Worm (Caenorhabditis elegans) whole organism, L1 larva: ENCODE results near the gene C54C6.11.
A peak's percentile ranks its signal among the peaks of the same experiment; 100 is the strongest.

ENCODE experiments used
- Y116A8C.19 ChIP-seq: sonication (generic microtip); optimal IDR thresholded peaks from 2 replicates; lab custom pipeline; 2016; ENCODE audit warnings: missing compliant biosample characterization, missing genetic modification characterization, borderline replicate concordance
- aly-2 ChIP-seq: fragments of 150-350 bp; optimal IDR thresholded peaks from 2 replicates; lab custom pipeline; 2014; ENCODE audit warnings: missing biosample characterization, missing genetic modification characterization
- ama-1 ChIP-seq: fragments of 150-350 bp; optimal IDR thresholded peaks from 2 replicates; lab custom pipeline; 2014
- blmp-1 ChIP-seq: fragments of 150-350 bp; optimal IDR thresholded peaks from 2 replicates; lab custom pipeline; 2014; ENCODE audit warnings: missing biosample characterization, missing genetic modification characterization
- ceh-63 ChIP-seq: fragments of 200-800 bp; sonication (Bioruptor generic); optimal IDR thresholded peaks from 2 replicates; lab custom pipeline; 2018; ENCODE audit warnings: mild to moderate bottlenecking, missing genetic modification characterization, missing compliant biosample characterization
- ceh-8 ChIP-seq: fragments of 200-800 bp; sonication (Bioruptor generic); optimal IDR thresholded peaks from 2 replicates; lab custom pipeline; 2018; ENCODE audit warnings: mild to moderate bottlenecking, missing genetic modification characterization, moderate library complexity, missing compliant biosample characterization
- ceh-88 ChIP-seq: fragments of 200-800 bp; sonication (Bioruptor generic); IDR thresholded peaks from 2 replicates; pipeline ENCODE4 v1.3.6; 2022; ENCODE audit warnings: missing genetic modification characterization, missing compliant biosample characterization
- ces-1 ChIP-seq: fragments of 150-350 bp; optimal IDR thresholded peaks from 2 replicates; lab custom pipeline; 2014; ENCODE audit warnings: missing biosample characterization, missing genetic modification reagents, missing genetic modification characterization
- dpl-1 ChIP-seq, 3 experiments: fragments of 150-350 bp in 2 of 3; sonication (generic microtip) in 1 of 3; optimal IDR thresholded peaks; 2 replicates each; lab custom pipeline; 2014 to 2017; ENCODE audit warnings: missing biosample characterization in 3 of 3, missing genetic modification characterization in 3 of 3, missing genetic modification reagents in 3 of 3
- dsc-1 ChIP-seq: sonication (generic microtip); optimal IDR thresholded peaks from 2 replicates; lab custom pipeline; 2016; ENCODE audit warnings: mild to moderate bottlenecking, missing genetic modification characterization, missing compliant biosample characterization
- efl-1 ChIP-seq, 4 experiments: fragments of 150-350 bp; optimal IDR thresholded peaks in 3 of 4; peaks in 1 of 4; 1 replicate in 1 of 4; 2 replicates in 3 of 4; lab custom pipeline; 2014; ENCODE audit warnings: missing biosample characterization in 2 of 4, missing genetic modification characterization in 2 of 4, missing genetic modification reagents in 2 of 4
- efl-3 ChIP-seq: fragments of 200-800 bp; sonication (Bioruptor generic); optimal IDR thresholded peaks from 2 replicates; lab custom pipeline; 2018; ENCODE audit warnings: mild to moderate bottlenecking, missing genetic modification characterization, missing compliant biosample characterization
- egl-13 ChIP-seq: sonication (generic microtip); optimal IDR thresholded peaks from 2 replicates; lab custom pipeline; 2016; ENCODE audit warnings: missing genotype, missing genetic modification reagents, missing genetic modification characterization, missing compliant biosample characterization
- egl-27 ChIP-seq, 2 experiments: fragments of 150-350 bp in 1 of 2; sonication (generic microtip); optimal IDR thresholded peaks; 3 replicates each; lab custom pipeline; 2017 to 2018; ENCODE audit warnings: missing biosample characterization in 2 of 2, missing genetic modification characterization in 2 of 2, missing genetic modification reagents in 2 of 2
- elt-2 ChIP-seq: sonication (generic microtip); optimal IDR thresholded peaks from 2 replicates; lab custom pipeline; 2016; ENCODE audit warnings: missing genetic modification characterization, mild to moderate bottlenecking, inconsistent platforms, missing compliant biosample characterization, missing genetic modification reagents
- elt-3 ChIP-seq, 6 experiments: fragments of 150-350 bp in 1 of 6; sonication (generic microtip); optimal IDR thresholded peaks; 2 replicates each; lab custom pipeline; 2017 to 2018; ENCODE audit warnings: missing biosample characterization in 6 of 6, missing genetic modification characterization in 6 of 6, inconsistent platforms in 1 of 6
- ets-5 ChIP-seq: fragments of 200-800 bp; sonication (Bioruptor generic); IDR thresholded peaks from 2 replicates; pipeline ENCODE4 v1.3.6; 2022; ENCODE audit warnings: missing genetic modification characterization, missing compliant biosample characterization
- fkh-4 ChIP-seq: sonication (generic microtip); optimal IDR thresholded peaks from 2 replicates; lab custom pipeline; 2016; ENCODE audit warnings: missing compliant biosample characterization, missing genetic modification characterization, borderline replicate concordance
- fkh-8 ChIP-seq: sonication (generic microtip); optimal IDR thresholded peaks from 2 replicates; lab custom pipeline; 2016; ENCODE audit warnings: mild to moderate bottlenecking, missing genetic modification characterization, missing compliant biosample characterization
- fos-1 ChIP-seq: fragments of 150-350 bp; optimal IDR thresholded peaks from 2 replicates; lab custom pipeline; 2014; ENCODE audit warnings: missing biosample characterization, missing genetic modification characterization
- hlh-17 ChIP-seq: fragments of 200-800 bp; sonication (Bioruptor generic); optimal IDR thresholded peaks from 2 replicates; lab custom pipeline; 2018; ENCODE audit warnings: missing genetic modification characterization, mild to moderate bottlenecking, missing compliant biosample characterization, moderate library complexity, borderline replicate concordance
- lin-14 ChIP-seq: fragments of 200-800 bp; sonication (Bioruptor generic); optimal IDR thresholded peaks from 2 replicates; lab custom pipeline; 2018; ENCODE audit warnings: mild to moderate bottlenecking, missing genetic modification characterization, moderate library complexity, missing compliant biosample characterization
- lin-15B ChIP-seq: fragments of 150-350 bp; sonication (generic microtip); optimal IDR thresholded peaks from 3 replicates; lab custom pipeline; 2014; ENCODE audit warnings: missing biosample characterization, missing genetic modification characterization
- lir-3 ChIP-seq: sonication (generic microtip); optimal IDR thresholded peaks from 2 replicates; lab custom pipeline; 2016; ENCODE audit warnings: mild to moderate bottlenecking, missing genetic modification characterization, moderate library complexity, missing compliant biosample characterization; ENCODE audit not compliant: poor library complexity
- lsy-2 ChIP-seq, 2 experiments: fragments of 150-350 bp; optimal IDR thresholded peaks; 2 replicates each; lab custom pipeline; 2014; ENCODE audit warnings: missing biosample characterization in 2 of 2, missing genetic modification characterization in 2 of 2
- mab-9 ChIP-seq: fragments of 200-800 bp; sonication (Bioruptor generic); IDR thresholded peaks from 2 replicates; pipeline ENCODE4 v1.3.6; 2022; ENCODE audit warnings: missing genetic modification reagents, missing genetic modification characterization, missing compliant biosample characterization
- mdl-1 ChIP-seq, 2 experiments: fragments of 150-350 bp; optimal IDR thresholded peaks; 2 replicates each; lab custom pipeline; 2014 to 2017; ENCODE audit warnings: missing biosample characterization in 2 of 2, missing genetic modification characterization in 2 of 2, inconsistent platforms in 1 of 2
- mef-2 ChIP-seq: fragments of 150-350 bp; optimal IDR thresholded peaks from 2 replicates; lab custom pipeline; 2014; ENCODE audit warnings: missing biosample characterization, missing genetic modification characterization
- nhr-12 ChIP-seq: sonication (generic microtip); optimal IDR thresholded peaks from 2 replicates; lab custom pipeline; 2017; ENCODE audit warnings: missing biosample characterization, missing genetic modification characterization
- nhr-237 ChIP-seq: fragments of 150-350 bp; optimal IDR thresholded peaks from 2 replicates; lab custom pipeline; 2014; ENCODE audit warnings: missing biosample characterization, missing genetic modification characterization
- nhr-47 ChIP-seq: sonication (generic microtip); optimal IDR thresholded peaks from 2 replicates; lab custom pipeline; 2016; ENCODE audit warnings: mild to moderate bottlenecking, missing genetic modification characterization, moderate library complexity, missing compliant biosample characterization
- nhr-71 ChIP-seq: sonication (generic microtip); optimal IDR thresholded peaks from 2 replicates; lab custom pipeline; 2016; ENCODE audit warnings: mild to moderate bottlenecking, missing genetic modification characterization, moderate library complexity, missing compliant biosample characterization
- nhr-85 ChIP-seq: sonication (generic microtip); peaks from one replicate; lab custom pipeline; 2016; ENCODE audit warnings: missing genetic modification characterization, inconsistent platforms, missing compliant biosample characterization
- nhr-90 ChIP-seq: sonication (generic microtip); optimal IDR thresholded peaks from 2 replicates; lab custom pipeline; 2016; ENCODE audit warnings: mild to moderate bottlenecking, missing genetic modification characterization, missing compliant biosample characterization; ENCODE audit not compliant: poor library complexity
- pag-3 ChIP-seq: sonication (generic microtip); optimal IDR thresholded peaks from 2 replicates; lab custom pipeline; 2017; ENCODE audit warnings: missing genetic modification characterization, mild to moderate bottlenecking, missing compliant biosample characterization, antibody characterized with exemption, borderline replicate concordance; ENCODE audit not compliant: insufficient read depth
- pax-3 ChIP-seq: fragments of 200-800 bp; sonication (Bioruptor generic); optimal IDR thresholded peaks from 2 replicates; lab custom pipeline; 2018; ENCODE audit warnings: mild to moderate bottlenecking, missing genetic modification characterization, moderate library complexity, missing compliant biosample characterization
- pqm-1 ChIP-seq: sonication (generic microtip); optimal IDR thresholded peaks from 3 replicates; lab custom pipeline; 2017; ENCODE audit warnings: missing biosample characterization, missing genetic modification characterization
- rnt-1 ChIP-seq: sonication (generic microtip); optimal IDR thresholded peaks from 2 replicates; lab custom pipeline; 2016; ENCODE audit warnings: mild to moderate bottlenecking, missing genetic modification characterization, moderate library complexity, missing compliant biosample characterization
- skn-1 ChIP-seq: fragments of 150-350 bp; optimal IDR thresholded peaks from 2 replicates; lab custom pipeline; 2014; ENCODE audit warnings: missing biosample characterization, missing genetic modification characterization
- snpc-4 ChIP-seq: fragments of 150-350 bp; optimal IDR thresholded peaks from 2 replicates; lab custom pipeline; 2014; ENCODE audit warnings: missing biosample characterization, missing genetic modification characterization
- snu-23 ChIP-seq: sonication (generic microtip); optimal IDR thresholded peaks from 2 replicates; lab custom pipeline; 2016; ENCODE audit warnings: missing genetic modification characterization, missing compliant biosample characterization
- sup-37 ChIP-seq: fragments of 200-800 bp; sonication (Bioruptor generic); optimal IDR thresholded peaks from 2 replicates; lab custom pipeline; 2018; ENCODE audit warnings: mild to moderate bottlenecking, missing genetic modification characterization, missing compliant biosample characterization
- tbx-2 ChIP-seq: sonication (generic microtip); optimal IDR thresholded peaks from 2 replicates; lab custom pipeline; 2016; ENCODE audit warnings: missing genetic modification characterization, missing compliant biosample characterization
- unc-130 ChIP-seq: fragments of 150-350 bp; optimal IDR thresholded peaks from 2 replicates; lab custom pipeline; 2017; ENCODE audit warnings: missing biosample characterization, missing genetic modification characterization, inconsistent platforms
- unc-30 ChIP-seq: sonication (generic microtip); optimal IDR thresholded peaks from 2 replicates; lab custom pipeline; 2017; ENCODE audit warnings: missing biosample characterization, missing genetic modification characterization
- unc-98 ChIP-seq: fragments of 200-800 bp; sonication (Bioruptor generic); IDR thresholded peaks from 2 replicates; pipeline ENCODE4 v1.3.6; 2022; ENCODE audit warnings: missing genetic modification characterization, missing compliant biosample characterization
- vab-15 ChIP-seq: sonication (generic microtip); optimal IDR thresholded peaks from 2 replicates; lab custom pipeline; 2017; ENCODE audit warnings: missing genotype, mild to moderate bottlenecking, missing genetic modification characterization, missing compliant biosample characterization
- xbp-1 ChIP-seq: sonication (generic microtip); optimal IDR thresholded peaks from 2 replicates; lab custom pipeline; 2016; ENCODE audit warnings: missing genetic modification characterization, missing compliant biosample characterization
- zag-1 ChIP-seq: fragments of 150-350 bp; optimal IDR thresholded peaks from 2 replicates; lab custom pipeline; 2014; ENCODE audit warnings: missing biosample characterization, missing genetic modification characterization
- ztf-11 ChIP-seq, 2 experiments: sonication (generic microtip); optimal IDR thresholded peaks; 2 replicates each; lab custom pipeline; 2016 to 2017; ENCODE audit warnings: missing genetic modification characterization in 2 of 2, missing biosample characterization in 1 of 2, missing compliant biosample characterization in 1 of 2
- ztf-4 ChIP-seq: fragments of 150-350 bp; optimal IDR thresholded peaks from 2 replicates; lab custom pipeline; 2014; ENCODE audit warnings: missing biosample characterization, missing genetic modification characterization

C54C6.11 gene

ce11 chrIII:3505051-3505548 lies 43.0 kb upstream of the C54C6.11 start, which contains the start of gene lias-1 (continued):
- TF ChIP-seq ceh-88 (GFP tag; lab: Robert Waterston, UW) = no peak
- TF ChIP-seq ces-1 = no peak
- TF ChIP-seq lin-14 (GFP tag; lab: Kevin White, UChicago) = peak; percentile 78
- peak; percentile 43 for TF ChIP-seq egl-13 (tag; lab: Kevin White, UChicago)
- peak; percentile 50 for TF ChIP-seq dsc-1 (tag; lab: Kevin White, UChicago)
- peak; percentile 53 for TF ChIP-seq blmp-1 (tag; lab: Kevin White, UChicago)
- no peak for TF ChIP-seq unc-30
- no peak for TF ChIP-seq ets-5 (GFP tag; lab: Robert Waterston, UW)
- TF ChIP-seq nhr-90 (tag; lab: Kevin White, UChicago) = peak; percentile 61
- peak; percentile 71 for TF ChIP-seq snpc-4
- peak; percentile 81 for TF ChIP-seq xbp-1 (tag; lab: Kevin White, UChicago)
- TF ChIP-seq tbx-2 = peak; percentile 68
- TF ChIP-seq fkh-4 = no peak
- no peak for TF ChIP-seq zag-1 (tag; lab: Kevin White, UChicago)
- TF ChIP-seq mdl-1 (tag; optimal IDR thresholded peaks at IDR 0.05; lab: Kevin White, UChicago) = peak in 1 of 2 experiments; percentile 81
- TF ChIP-seq ceh-63 (GFP tag; lab: Kevin White, UChicago) = no peak
- TF ChIP-seq nhr-12 = no peak
- peak; percentile 83 for TF ChIP-seq nhr-71
- TF ChIP-seq aly-2 (tag; lab: Kevin White, UChicago) = peak; percentile 66
- TF ChIP-seq mef-2 (tag; lab: Kevin White, UChicago) = no peak
- peak; percentile 69 for TF ChIP-seq skn-1 (tag; lab: Kevin White, UChicago)
- TF ChIP-seq elt-2 (tag; lab: Kevin White, UChicago) = no peak
- TF ChIP-seq ztf-11 (tag; optimal IDR thresholded peaks at IDR 0.05; lab: Kevin White, UChicago) = no peak
- TF ChIP-seq ama-1 (lab: Kevin White, UChicago) = peak; percentile 50
- peak; percentile 86 to 90 for TF ChIP-seq efl-1 (optimal IDR thresholded peaks at IDR 0.05; lab: Kevin White, UChicago)
- TF ChIP-seq efl-1 (GFP tag; optimal IDR thresholded peaks at IDR 0.05 in 1 of 2; lab: Kevin White, UChicago) = peak; percentile 82 to 98
- TF ChIP-seq fkh-8 (tag; lab: Kevin White, UChicago) = peak; percentile 83
- peak; percentile 90 for TF ChIP-seq snu-23 (GFP tag; lab: Kevin White, UChicago)
- TF ChIP-seq mab-9 (GFP tag; lab: Robert Waterston, UW) = no peak
- no peak for TF ChIP-seq unc-98
- peak; percentile 75 for TF ChIP-seq nhr-85 (tag; lab: Kevin White, UChicago)
- TF ChIP-seq pax-3 (tag; lab: Kevin White, UChicago) = no peak
- TF ChIP-seq vab-15 (tag; lab: Kevin White, UChicago) = peak; percentile 44
- peak; percentile 97 to 98 for TF ChIP-seq lsy-2 (tag; optimal IDR thresholded peaks at IDR 0.05; lab: Kevin White, UChicago)
- no peak for TF ChIP-seq pag-3 (tag; lab: Kevin White, UChicago)
- peak in 3 of 6 experiments; percentile 36 to 83 (median 82) for TF ChIP-seq elt-3 (tag; optimal IDR thresholded peaks at IDR 0.05; lab: Kevin White, UChicago)
- peak; percentile 83 for TF ChIP-seq nhr-47 (tag; lab: Kevin White, UChicago)
- peak; percentile 19 for TF ChIP-seq ceh-8 (GFP tag; lab: Kevin White, UChicago)
- TF ChIP-seq lin-15B (tag; lab: Kevin White, UChicago) = peak; percentile 81
- TF ChIP-seq nhr-237 (tag; lab: Kevin White, UChicago) = peak; percentile 15
- peak; percentile 76 to 87 (median 84) for TF ChIP-seq dpl-1 (GFP tag; optimal IDR thresholded peaks at IDR 0.05; lab: Kevin White, UChicago)
- TF ChIP-seq Y116A8C.19 (tag; lab: Kevin White, UChicago) = no peak
- peak; percentile 70 for TF ChIP-seq fos-1 (tag; lab: Kevin White, UChicago)
- no peak for TF ChIP-seq efl-3 (GFP tag; lab: Kevin White, UChicago)
- TF ChIP-seq ztf-4 (tag; lab: Kevin White, UChicago) = peak; percentile 48
- TF ChIP-seq rnt-1 (tag; lab: Kevin White, UChicago) = peak; percentile 87
- no peak for TF ChIP-seq pqm-1 (tag; lab: Kevin White, UChicago)
- no peak for TF ChIP-seq lir-3 (tag; lab: Kevin White, UChicago)
- TF ChIP-seq unc-130 = peak; percentile 85
- TF ChIP-seq egl-27 (tag; optimal IDR thresholded peaks at IDR 0.05; lab: Kevin White, UChicago) = peak in 1 of 2 experiments; percentile 39
- TF ChIP-seq sup-37 (GFP tag; lab: Kevin White, UChicago) = no peak
- TF ChIP-seq hlh-17 (GFP tag; lab: Kevin White, UChicago) = no peak
